Fruit fly (Drosophila melanogaster): ENCODE results near the gene CG31869.

Gene CG31869

dm6 chr2L:10800877-10801719, at the start of gene CG31869 (continued):
- TF ChIP-seq CG11093 (GFP tag; IDR thresholded peaks at IDR 0.05) (0 out of 3 replicates have a peak, but pooled peaks have one; percentile 35), Optix (GFP tag; IDR thresholded peaks at IDR 0.05) (0 out of 3 replicates have a peak, but pooled peaks have one; percentile 34), Sry-β (GFP tag; optimal IDR thresholded peaks at IDR 0.05) (peak; percentile 86), Abd-B (GFP tag; optimal IDR thresholded peaks at IDR 0.05) (no peak), dati (GFP tag; IDR thresholded peaks at IDR 0.05) (no peak), grau (tag; optimal IDR thresholded peaks at IDR 0.05) (peak; percentile 80), NC2α (GFP tag; optimal IDR thresholded peaks at IDR 0.05) (no peak), CG11504 (tag; optimal IDR thresholded peaks at IDR 0.05) (peak; percentile 90), Bgb (GFP tag; IDR thresholded peaks at IDR 0.05; ENCODE audit: partially characterized antibody) (0 out of 2 replicates have a peak, but pooled peaks have one; percentile 10), CG14667 (GFP tag; IDR thresholded peaks at IDR 0.05) (0 out of 2 replicates have a peak, but pooled peaks have one; percentile 11), dysf (GFP tag; IDR thresholded peaks at IDR 0.05) (peak; percentile 38; the same call in 1 of the 3 replicates), CG4404 (GFP tag; IDR thresholded peaks at IDR 0.05) (no peak), Adf1 (GFP tag; IDR thresholded peaks at IDR 0.05) (peak; percentile 38), CG1832 (GFP tag; optimal IDR thresholded peaks at IDR 0.05) (no peak), Rfx (GFP tag; IDR thresholded peaks at IDR 0.05) (0 out of 2 replicates have a peak, but pooled peaks have one; percentile 31), CG4360 (GFP tag; IDR thresholded peaks at IDR 0.05) (0 out of 2 replicates have a peak, but pooled peaks have one; percentile 24), CG11085 (GFP tag; IDR thresholded peaks at IDR 0.05) (0 out of 2 replicates have a peak, but pooled peaks have one; percentile 42), CG6791 (GFP tag; IDR thresholded peaks at IDR 0.05; ENCODE audit: partially characterized antibody) (0 out of 3 replicates have a peak, but pooled peaks have one; percentile 28), CG13287 (GFP tag; IDR thresholded peaks at IDR 0.05; ENCODE audit: partially characterized antibody) (peak; percentile 11; the same call in 1 of the 2 replicates), oc (tag; optimal IDR thresholded peaks at IDR 0.05) (no peak), sens (GFP tag) (peak; percentile 73), E2f1 (GFP tag; IDR thresholded peaks at IDR 0.05) (0 out of 2 replicates have a peak, but pooled peaks have one; percentile 19), CG14441 (GFP tag; IDR thresholded peaks at IDR 0.05) (peak; percentile 65), CG17328 (GFP tag; IDR thresholded peaks at IDR 0.05) (no peak), Lpt (GFP tag; optimal IDR thresholded peaks at IDR 0.05) (no peak), CG31224 (GFP tag; IDR thresholded peaks at IDR 0.05) (0 out of 2 replicates have a peak, but pooled peaks have one; percentile 26), CG1647 (GFP tag; optimal IDR thresholded peaks at IDR 0.05) (no peak), CG7372 (GFP tag; IDR thresholded peaks at IDR 0.05) (0 out of 2 replicates have a peak, but pooled peaks have one; percentile 17), CG42726 (GFP tag; IDR thresholded peaks at IDR 0.05; ENCODE audit: partially characterized antibody) (no peak), CG9932 (GFP tag; IDR thresholded peaks at IDR 0.05) (peak; percentile 52), nerfin-2 (GFP tag; IDR thresholded peaks at IDR 0.05; ENCODE audit: partially characterized antibody) (no peak), Ets65A (GFP tag) (peak; percentile 86), sisA (GFP tag; IDR thresholded peaks at IDR 0.05) (peak; percentile 23; the same call in 1 of the 2 replicates), HLH3B (GFP tag; IDR thresholded peaks at IDR 0.05) (0 out of 2 replicates have a peak, but pooled peaks have one; percentile 25), ind (GFP tag; optimal IDR thresholded peaks at IDR 0.05) (peak; percentile 3), Blimp-1 (GFP tag; optimal IDR thresholded peaks at IDR 0.05) (peak; percentile 9), Jarid2 (GFP tag; optimal IDR thresholded peaks at IDR 0.05) (peak; percentile 79), otp (GFP tag; IDR thresholded peaks at IDR 0.05) (0 out of 3 replicates have a peak, but pooled peaks have one; percentile 24), scrt (GFP tag; optimal IDR thresholded peaks at IDR 0.05) (no peak), CG4730 (GFP tag; IDR thresholded peaks at IDR 0.05) (0 out of 2 replicates have a peak, but pooled peaks have one; percentile 15), CG32532 (GFP tag; IDR thresholded peaks at IDR 0.05) (0 out of 2 replicates have a peak, but pooled peaks have one; percentile 31), CG2120 (GFP tag; optimal IDR thresholded peaks at IDR 0.05) (peak; percentile 34), D19A (tag; optimal IDR thresholded peaks at IDR 0.05) (no peak), CG3065 (GFP tag; optimal IDR thresholded peaks at IDR 0.05) (peak; percentile 7), H2.0 (GFP tag; IDR thresholded peaks at IDR 0.05) (peak; percentile 28; the same call in 1 of the 2 replicates), Deaf1 (tag; optimal IDR thresholded peaks at IDR 0.05) (peak; percentile 77), lmd (GFP tag; IDR thresholded peaks at IDR 0.05) (0 out of 2 replicates have a peak, but pooled peaks have one; percentile 33), ttk (GFP tag; IDR thresholded peaks at IDR 0.05) (peak; percentile 40; the same call in 1 of the 2 replicates)
